Fruit fly (Drosophila melanogaster) whole organism, embryonic: ENCODE data around the gene mRpS7.
A peak's percentile ranks its signal among the peaks of the same experiment; 100 is the strongest.

Experiments used
- Asciz ChIP-seq: fragments of 200-800 bp; sonication (Bioruptor generic); optimal IDR thresholded peaks from 2 replicates; lab custom pipeline; 2017; ENCODE audit warnings: missing biosample characterization, mild to moderate bottlenecking, missing genetic modification characterization, missing genetic modification reagents
- Atf6 ChIP-seq: fragments of 200-800 bp; sonication (Bioruptor generic); IDR thresholded peaks from 2 replicates; pipeline ENCODE4 v1.3.6; 2022; ENCODE audit warnings: missing biosample characterization, missing genetic modification characterization
- Bdp1 ChIP-seq: fragments of 200-800 bp; sonication (Bioruptor generic); optimal IDR thresholded peaks from 3 replicates; lab custom pipeline; 2016; ENCODE audit warnings: missing biosample characterization, missing genetic modification characterization
- CG11723 ChIP-seq: fragments of 200-800 bp; sonication (Bioruptor generic); optimal IDR thresholded peaks from 2 replicates; lab custom pipeline; 2017; ENCODE audit warnings: missing biosample characterization, mild to moderate bottlenecking, missing genetic modification characterization
- CG12071 ChIP-seq: fragments of 200-800 bp; sonication (Bioruptor generic); optimal IDR thresholded peaks from 3 replicates; lab custom pipeline; 2018; ENCODE audit warnings: missing biosample characterization, mild to moderate bottlenecking, missing genetic modification characterization
- CG13287 ChIP-seq: fragments of 200-800 bp; sonication (Bioruptor generic); IDR thresholded peaks from 2 replicates; pipeline ENCODE4 v1.3.6; 2022; ENCODE audit warnings: missing biosample characterization, missing genetic modification characterization; ENCODE audit not compliant: partially characterized antibody
- CG15601 ChIP-seq: fragments of 200-800 bp; sonication (Bioruptor generic); optimal IDR thresholded peaks from 3 replicates; lab custom pipeline; 2019; ENCODE audit warnings: missing biosample characterization, mild to moderate bottlenecking, missing genetic modification characterization, moderate library complexity
- CG16813 ChIP-seq: fragments of 200-800 bp; sonication (Bioruptor generic); IDR thresholded peaks from 3 replicates; pipeline ENCODE4 v1.3.6; 2022; ENCODE audit warnings: missing biosample characterization, missing genetic modification characterization; ENCODE audit not compliant: partially characterized antibody
- CG16815 ChIP-seq: fragments of 200-800 bp; sonication (Bioruptor generic); optimal IDR thresholded peaks from 3 replicates; lab custom pipeline; 2017; ENCODE audit warnings: missing biosample characterization, mild to moderate bottlenecking, missing genetic modification characterization
- CG1832 ChIP-seq: fragments of 200-800 bp; sonication (Bioruptor generic); optimal IDR thresholded peaks from 2 replicates; lab custom pipeline; 2017; ENCODE audit warnings: missing biosample characterization, mild to moderate bottlenecking, missing genetic modification characterization, inconsistent platforms
- CG18764 ChIP-seq: fragments of 200-800 bp; sonication (Bioruptor generic); optimal IDR thresholded peaks from 3 replicates; lab custom pipeline; 2016; ENCODE audit warnings: missing biosample characterization, missing genetic modification characterization
- CG3065 ChIP-seq: fragments of 200-800 bp; sonication (Bioruptor generic); optimal IDR thresholded peaks from 2 replicates; lab custom pipeline; 2016; ENCODE audit warnings: missing biosample characterization, missing genetic modification characterization
- CG31224 ChIP-seq: fragments of 200-800 bp; sonication (Bioruptor generic); IDR thresholded peaks from 2 replicates; pipeline ENCODE4 v1.3.6; 2022; ENCODE audit warnings: missing biosample characterization, missing genetic modification characterization
- CG32767 ChIP-seq: fragments of 200-800 bp; sonication (Bioruptor generic); IDR thresholded peaks from 2 replicates; pipeline ENCODE4 v1.3.6; 2022; ENCODE audit warnings: missing biosample characterization, missing genetic modification characterization
- CG4328 ChIP-seq: fragments of 200-800 bp; sonication (Bioruptor generic); optimal IDR thresholded peaks from 3 replicates; lab custom pipeline; 2017; ENCODE audit warnings: missing biosample characterization, missing genetic modification reagents, missing genetic modification characterization
- CG4730 ChIP-seq: fragments of 200-800 bp; sonication (Bioruptor generic); IDR thresholded peaks from 2 replicates; pipeline ENCODE4 v1.3.6; 2022; ENCODE audit warnings: missing biosample characterization, missing genetic modification characterization
- CG6272 ChIP-seq: fragments of 200-800 bp; sonication (Bioruptor generic); IDR thresholded peaks from 2 replicates; pipeline ENCODE4 v1.3.6; 2022; ENCODE audit warnings: missing biosample characterization, missing genetic modification characterization
- CG6683 ChIP-seq: fragments of 200-800 bp; sonication (Bioruptor generic); optimal IDR thresholded peaks from 2 replicates; lab custom pipeline; 2017; ENCODE audit warnings: missing biosample characterization, mild to moderate bottlenecking, missing genetic modification characterization, missing genetic modification reagents
- CG6765 ChIP-seq: fragments of 200-800 bp; sonication (Bioruptor generic); optimal IDR thresholded peaks from 3 replicates; lab custom pipeline; 2017; ENCODE audit warnings: missing biosample characterization, mild to moderate bottlenecking, missing genetic modification characterization
- CG7963 ChIP-seq: fragments of 200-800 bp; sonication (Bioruptor generic); IDR thresholded peaks from 3 replicates; pipeline ENCODE4 v1.3.6; 2022; ENCODE audit warnings: missing biosample characterization, missing genetic modification characterization; ENCODE audit not compliant: partially characterized antibody
- CG8089 ChIP-seq: fragments of 200-800 bp; sonication (Bioruptor generic); optimal IDR thresholded peaks from 3 replicates; lab custom pipeline; 2016; ENCODE audit warnings: missing biosample characterization, missing genetic modification characterization
- CG9817 ChIP-seq: fragments of 200-800 bp; sonication (Bioruptor generic); optimal IDR thresholded peaks from 2 replicates; lab custom pipeline; 2018; ENCODE audit warnings: missing biosample characterization, mild to moderate bottlenecking, missing genetic modification characterization, moderate library complexity
- Camta ChIP-seq: fragments of 200-800 bp; sonication (Bioruptor generic); optimal IDR thresholded peaks from 2 replicates; lab custom pipeline; 2016; ENCODE audit warnings: missing biosample characterization, missing genetic modification characterization
- Dp ChIP-seq: fragments of 200-800 bp; sonication (Bioruptor generic); optimal IDR thresholded peaks from 2 replicates; lab custom pipeline; 2018; ENCODE audit warnings: missing biosample characterization, mild to moderate bottlenecking, missing genetic modification characterization, moderate library complexity
- E2f1 ChIP-seq: fragments of 200-800 bp; sonication (Bioruptor generic); IDR thresholded peaks from 2 replicates; pipeline ENCODE4 v1.3.6; 2022; ENCODE audit warnings: missing biosample characterization, missing genetic modification characterization
- Ets65A ChIP-seq: fragments of 200-800 bp; sonication (Bioruptor generic); peaks from one replicate; lab custom pipeline; 2016; ENCODE audit warnings: missing biosample characterization, missing genetic modification characterization
- H15 ChIP-seq: fragments of 200-800 bp; sonication (Bioruptor generic); IDR thresholded peaks from 3 replicates; pipeline ENCODE4 v1.3.6; 2022; ENCODE audit warnings: missing biosample characterization, missing genetic modification characterization
- H2.0 ChIP-seq: fragments of 200-800 bp; sonication (Bioruptor generic); IDR thresholded peaks from 2 replicates; pipeline ENCODE4 v1.3.6; 2022; ENCODE audit warnings: missing biosample characterization, missing genetic modification characterization
- Hr39 ChIP-seq: fragments of >200 bp; optimal IDR thresholded peaks from 2 replicates; lab custom pipeline; 2017
- Hr78 ChIP-seq, 2 experiments: fragments of 200-800 bp in 1 of 2; fragments of >200 bp in 1 of 2; sonication (Bioruptor generic) in 1 of 2; optimal IDR thresholded peaks; 2 replicates each; lab custom pipeline; 2017 to 2019; ENCODE audit warnings: missing biosample characterization in 2 of 2, missing genetic modification characterization in 2 of 2, mild to moderate bottlenecking in 1 of 2, moderate library complexity in 1 of 2
- Med ChIP-seq: fragments of 200-800 bp; sonication (Bioruptor generic); peaks from one replicate; lab custom pipeline; 2016; ENCODE audit warnings: missing biosample characterization, missing genetic modification characterization, mild to moderate bottlenecking, inconsistent platforms, moderate library complexity
- Sry-β ChIP-seq: fragments of 200-800 bp; sonication (Bioruptor generic); optimal IDR thresholded peaks from 2 replicates; lab custom pipeline; 2018; ENCODE audit warnings: missing biosample characterization, mild to moderate bottlenecking, missing genetic modification characterization, moderate library complexity
- Vsx1 ChIP-seq: fragments of 200-800 bp; sonication (Bioruptor generic); optimal IDR thresholded peaks from 2 replicates; lab custom pipeline; 2017; ENCODE audit warnings: missing biosample characterization, mild to moderate bottlenecking, missing genetic modification characterization, missing genetic modification reagents
- abd-A ChIP-seq: fragments of 200-800 bp; sonication (Bioruptor generic); optimal IDR thresholded peaks from 3 replicates; lab custom pipeline; 2019; ENCODE audit warnings: missing biosample characterization, mild to moderate bottlenecking, missing genetic modification characterization, moderate library complexity
- br ChIP-seq: fragments of >200 bp; optimal IDR thresholded peaks from 2 replicates; lab custom pipeline; 2017
- btn ChIP-seq: fragments of 200-800 bp; sonication (Bioruptor generic); optimal IDR thresholded peaks from 2 replicates; lab custom pipeline; 2016; ENCODE audit warnings: missing biosample characterization, missing genetic modification characterization
- chinmo ChIP-seq: fragments of 200-800 bp; sonication (Bioruptor generic); IDR thresholded peaks from 4 replicates; pipeline ENCODE4 v1.3.6; 2022; ENCODE audit warnings: missing biosample characterization, missing genetic modification characterization; ENCODE audit not compliant: partially characterized antibody
- cwo ChIP-seq: fragments of 200-800 bp; sonication (Bioruptor generic); optimal IDR thresholded peaks from 3 replicates; lab custom pipeline; 2017; ENCODE audit warnings: missing biosample characterization, missing genetic modification characterization, mild to moderate bottlenecking, moderate library complexity, missing genetic modification reagents
- da ChIP-seq: fragments of 200-800 bp; sonication (Bioruptor generic); optimal IDR thresholded peaks from 2 replicates; lab custom pipeline; 2016; ENCODE audit warnings: missing biosample characterization, missing genetic modification characterization
- dan ChIP-seq: fragments of 200-800 bp; sonication (Bioruptor generic); IDR thresholded peaks from 2 replicates; pipeline ENCODE4 v1.3.6; 2022; ENCODE audit warnings: missing biosample characterization, missing genetic modification characterization
- gcm2 ChIP-seq: fragments of 200-800 bp; sonication (Bioruptor generic); optimal IDR thresholded peaks from 2 replicates; lab custom pipeline; 2016; ENCODE audit warnings: missing biosample characterization, missing genetic modification characterization
- insv ChIP-seq, 2 experiments: fragments of 200-800 bp; sonication (Bioruptor generic); optimal IDR thresholded peaks; 3 replicates each; lab custom pipeline; 2016 to 2018; ENCODE audit warnings: missing biosample characterization in 2 of 2, missing genetic modification characterization in 2 of 2
- kah ChIP-seq: fragments of 200-800 bp; sonication (Bioruptor generic); optimal IDR thresholded peaks from 2 replicates; lab custom pipeline; 2018; ENCODE audit warnings: missing biosample characterization, mild to moderate bottlenecking, missing genetic modification characterization
- lilli ChIP-seq: fragments of 200-800 bp; sonication (Bioruptor generic); optimal IDR thresholded peaks from 3 replicates; lab custom pipeline; 2016; ENCODE audit warnings: missing biosample characterization, missing genetic modification characterization
- prd ChIP-seq, 3 experiments: fragments of >200 bp in 2 of 3; fragments of 200-800 bp in 1 of 3; sonication (Bioruptor generic) in 1 of 3; optimal IDR thresholded peaks in 2 of 3; IDR thresholded peaks in 1 of 3; 2 replicates in 2 of 3; 3 replicates in 1 of 3; pipeline versions ENCODE4 v1.3.6 to Lab custom; 2017 to 2022; ENCODE audit warnings: missing biosample characterization in 1 of 3, missing genetic modification characterization in 1 of 3
- pzg ChIP-seq: fragments of 200-800 bp; sonication (Bioruptor generic); optimal IDR thresholded peaks from 3 replicates; lab custom pipeline; 2018; ENCODE audit warnings: missing biosample characterization, mild to moderate bottlenecking, missing genetic modification characterization, moderate library complexity
- scrt ChIP-seq: fragments of 200-800 bp; sonication (Bioruptor generic); optimal IDR thresholded peaks from 2 replicates; lab custom pipeline; 2018; ENCODE audit warnings: missing biosample characterization, mild to moderate bottlenecking, missing genetic modification characterization, moderate library complexity
- seq ChIP-seq: fragments of 200-800 bp; sonication (Bioruptor generic); IDR thresholded peaks from 2 replicates; pipeline ENCODE4 v1.3.6; 2022; ENCODE audit warnings: missing biosample characterization, missing genetic modification characterization
- sna ChIP-seq: fragments of 200-800 bp; sonication (Bioruptor generic); IDR thresholded peaks from 2 replicates; pipeline ENCODE4 v1.3.6; 2022; ENCODE audit warnings: missing biosample characterization, missing genetic modification characterization; ENCODE audit not compliant: partially characterized antibody
- tin ChIP-seq: fragments of 200-800 bp; sonication (Bioruptor generic); optimal IDR thresholded peaks from 3 replicates; lab custom pipeline; 2016; ENCODE audit warnings: missing biosample characterization, missing genetic modification characterization

The mRpS7 gene

DNA sequence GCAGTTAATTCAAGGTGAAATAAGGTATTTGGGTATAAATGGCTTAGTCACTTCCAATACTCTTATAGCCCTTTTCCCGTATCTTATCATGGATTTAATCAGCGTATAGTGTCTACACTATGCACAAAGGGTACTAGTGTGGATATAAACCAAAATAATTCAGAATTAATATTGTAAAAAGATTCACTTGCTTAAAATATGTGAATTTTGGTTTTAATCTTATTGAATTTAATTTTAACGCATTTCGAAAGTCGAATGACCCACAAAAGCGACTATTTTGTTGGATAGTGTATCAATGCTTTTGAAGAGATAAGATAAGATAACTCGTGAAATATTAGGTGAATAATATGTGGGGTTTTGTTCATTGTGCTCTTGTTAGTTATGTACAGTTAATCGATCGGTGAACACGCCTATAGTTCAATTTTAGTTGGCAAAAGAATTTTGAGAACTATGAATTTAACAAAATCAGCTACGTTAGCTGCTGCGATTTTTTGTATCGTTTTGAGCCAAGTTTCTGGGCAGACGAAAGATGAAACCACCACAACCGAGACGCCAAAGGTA is 4.5 kb upstream of the mRpS7 start, which contains the start of gene CG5096 (continued):
- no peak for TF ChIP-seq prd (optimal IDR thresholded peaks at IDR 0.05; lab: Kevin White, UChicago)
- peak; percentile 87 for TF ChIP-seq prd (GFP tag; IDR thresholded peaks at IDR 0.05; lab: Robert Waterston, UW)
- TF ChIP-seq cwo (GFP tag; lab: Kevin White, UChicago) = peak; percentile 92
- TF ChIP-seq Asciz (GFP tag; lab: Kevin White, UChicago) = peak; percentile 87
- TF ChIP-seq Ets65A (GFP tag; lab: Kevin White, UChicago) = peak; percentile 51
- peak; percentile 90 for TF ChIP-seq scrt (GFP tag; lab: Kevin White, UChicago)
- peak; percentile 67 for TF ChIP-seq kah (GFP tag; lab: Kevin White, UChicago)
- peak; percentile 81 for TF ChIP-seq CG6272 (GFP tag; lab: Robert Waterston, UW)
- peak; percentile 82; the same call in 2 of the 3 replicates for TF ChIP-seq H15
- TF ChIP-seq tin = peak; percentile 67
- peak; percentile 89 for TF ChIP-seq seq (GFP tag; lab: Robert Waterston, UW)
- TF ChIP-seq CG1832 (GFP tag; lab: Kevin White, UChicago) = no peak
- no peak for TF ChIP-seq abd-A (tag; lab: Kevin White, UChicago)
- TF ChIP-seq Atf6 (GFP tag; lab: Robert Waterston, UW) = peak; percentile 95
- peak; percentile 97 for TF ChIP-seq Med (GFP tag; lab: Kevin White, UChicago)
- no peak for TF ChIP-seq CG12071 (GFP tag; lab: Kevin White, UChicago)
- TF ChIP-seq E2f1 = peak; percentile 88
- TF ChIP-seq CG13287 (GFP tag; lab: Robert Waterston, UW) = no peak
- TF ChIP-seq CG7963 = no peak
- TF ChIP-seq CG16813 (GFP tag; lab: Robert Waterston, UW) = no peak
- TF ChIP-seq Hr78 (GFP tag; optimal IDR thresholded peaks at IDR 0.05; lab: Kevin White, UChicago) = no peak
- peak; percentile 62 for TF ChIP-seq CG4328
- peak; percentile 72; the same call in 1 of the 2 replicates for TF ChIP-seq CG31224 (GFP tag; lab: Robert Waterston, UW)
- TF ChIP-seq Vsx1 (GFP tag; lab: Kevin White, UChicago) = peak; percentile 67
- TF ChIP-seq H2.0 (GFP tag; lab: Robert Waterston, UW) = peak; percentile 79
- TF ChIP-seq br (lab: Kevin White, UChicago) = no peak
- peak; percentile 41 for TF ChIP-seq btn (GFP tag; lab: Kevin White, UChicago)
- TF ChIP-seq Dp (GFP tag; lab: Kevin White, UChicago) = no peak
- peak; percentile 32 for TF ChIP-seq CG3065
- peak; percentile 82 for TF ChIP-seq CG32767 (GFP tag; lab: Robert Waterston, UW)
- no peak for TF ChIP-seq dan (GFP tag; lab: Robert Waterston, UW)
- TF ChIP-seq CG16815 (GFP tag; lab: Kevin White, UChicago) = peak; percentile 14
- TF ChIP-seq insv (GFP tag; optimal IDR thresholded peaks at IDR 0.05; lab: Kevin White, UChicago) = peak in 1 of 2 experiments; percentile 12
- TF ChIP-seq gcm2 (GFP tag; lab: Kevin White, UChicago) = peak; percentile 23
- TF ChIP-seq Bdp1 (GFP tag; lab: Kevin White, UChicago) = no peak
- TF ChIP-seq Camta (GFP tag; lab: Kevin White, UChicago) = peak; percentile 78
- peak; percentile 83 for TF ChIP-seq CG15601 (tag; lab: Kevin White, UChicago)
- TF ChIP-seq pzg = peak; percentile 10
- TF ChIP-seq lilli = peak; percentile 93
- peak; percentile 68 for TF ChIP-seq CG18764 (GFP tag; lab: Kevin White, UChicago)
- peak; percentile 82 for TF ChIP-seq CG6683 (GFP tag; lab: Kevin White, UChicago)
- no peak for TF ChIP-seq chinmo
- TF ChIP-seq CG6765 (GFP tag; lab: Kevin White, UChicago) = peak; percentile 83
- peak; percentile 22 for TF ChIP-seq Sry-β
- peak; percentile 70 for TF ChIP-seq CG11723
- peak; percentile 66 for TF ChIP-seq da (GFP tag; lab: Kevin White, UChicago)
- TF ChIP-seq sna = no peak
- peak; percentile 64 for TF ChIP-seq CG8089 (GFP tag; lab: Kevin White, UChicago)
- TF ChIP-seq CG4730 (GFP tag; lab: Robert Waterston, UW) = peak; percentile 80
- TF ChIP-seq Hr39 = no peak
- TF ChIP-seq CG9817 (tag; lab: Kevin White, UChicago) = peak; percentile 85
